Fruit fly (Drosophila melanogaster) whole organism, embryonic: ENCODE data around the gene Takl2.
A peak's percentile ranks its signal among the peaks of the same experiment; 100 is the strongest.

Source experiments
- CG10274 ChIP-seq: fragments of 200-800 bp; sonication (Bioruptor generic); optimal IDR thresholded peaks from 3 replicates; lab custom pipeline; 2017; ENCODE audit warnings: missing biosample characterization, mild to moderate bottlenecking, missing genetic modification characterization
- CG6854 ChIP-seq: fragments of 200-800 bp; sonication (Bioruptor generic); optimal IDR thresholded peaks from 3 replicates; lab custom pipeline; 2017; ENCODE audit warnings: missing biosample characterization, mild to moderate bottlenecking, missing genetic modification characterization
- CG8944 ChIP-seq: fragments of 200-800 bp; sonication (Bioruptor generic); optimal IDR thresholded peaks from 3 replicates; lab custom pipeline; 2016; ENCODE audit warnings: missing biosample characterization, missing genetic modification characterization
- Dp ChIP-seq: fragments of 200-800 bp; sonication (Bioruptor generic); optimal IDR thresholded peaks from 2 replicates; lab custom pipeline; 2018; ENCODE audit warnings: missing biosample characterization, mild to moderate bottlenecking, missing genetic modification characterization, moderate library complexity
- Jarid2 ChIP-seq: fragments of 200-800 bp; sonication (Bioruptor generic); optimal IDR thresholded peaks from 3 replicates; lab custom pipeline; 2017; ENCODE audit warnings: mild to moderate bottlenecking, missing biosample characterization, missing genetic modification reagents, missing genetic modification characterization
- sens ChIP-seq: fragments of 200-800 bp; sonication (Bioruptor generic); peaks from one replicate; lab custom pipeline; 2016; ENCODE audit warnings: missing biosample characterization, missing genetic modification characterization
- ssp ChIP-seq: fragments of 200-800 bp; sonication (Bioruptor generic); IDR thresholded peaks from 2 replicates; pipeline ENCODE4 v1.3.6; 2022; ENCODE audit warnings: missing biosample characterization, missing genetic modification characterization
- unc-4 ChIP-seq: fragments of 200-800 bp; sonication (Bioruptor generic); IDR thresholded peaks from 2 replicates; pipeline ENCODE4 v1.3.6; 2022; ENCODE audit warnings: missing biosample characterization, missing genetic modification characterization; ENCODE audit not compliant: partially characterized antibody

- TF ChIP-seq Dp (no peak), CG6854 (GFP tag; lab: Kevin White, UChicago) (no peak), ssp (GFP tag; lab: Robert Waterston, UW) (no peak), unc-4 (GFP tag; lab: Robert Waterston, UW) (no peak), Jarid2 (GFP tag; lab: Kevin White, UChicago) (no peak), sens (GFP tag; lab: Kevin White, UChicago) (peak; percentile 72), CG10274 (GFP tag; lab: Kevin White, UChicago) (no peak), CG8944 (GFP tag; lab: Kevin White, UChicago) (no peak)
These were observed 48.8 kb downstream of the Takl2 start for dm6 chr3R:22684948-22685253.
